Fruit fly (Drosophila melanogaster) whole organism, prepupa: ENCODE results near the gene CG4101.

Experiments
- CG10669 ChIP-seq: fragments of 200-800 bp; sonication (Bioruptor generic); optimal IDR thresholded peaks from 3 replicates; lab custom pipeline; 2018; ENCODE audit warnings: missing biosample characterization, mild to moderate bottlenecking, missing genetic modification characterization, moderate library complexity
- CG11902 ChIP-seq: fragments of 200-800 bp; sonication (Bioruptor generic); optimal IDR thresholded peaks from 3 replicates; lab custom pipeline; 2016; ENCODE audit warnings: missing biosample characterization, missing genetic modification characterization
- CG15336 ChIP-seq: fragments of 200-800 bp; sonication (Bioruptor generic); IDR thresholded peaks from 2 replicates; pipeline ENCODE4 v1.3.6; 2022; ENCODE audit warnings: missing biosample characterization, missing genetic modification characterization
- CG1621 ChIP-seq: fragments of 200-800 bp; sonication (Bioruptor generic); optimal IDR thresholded peaks from 3 replicates; lab custom pipeline; 2018; ENCODE audit warnings: missing biosample characterization, mild to moderate bottlenecking, missing genetic modification characterization
- CG3032 ChIP-seq: fragments of 200-800 bp; optimal IDR thresholded peaks from 2 replicates; lab custom pipeline; 2019; ENCODE audit warnings: missing biosample characterization, mild to moderate bottlenecking, missing genetic modification characterization, moderate library complexity
- CG31627 ChIP-seq: fragments of 200-800 bp; sonication (Bioruptor generic); optimal IDR thresholded peaks from 3 replicates; lab custom pipeline; 2016; ENCODE audit warnings: missing biosample characterization, missing genetic modification characterization
- CG3919 ChIP-seq: fragments of 200-800 bp; sonication (Bioruptor generic); optimal IDR thresholded peaks from 3 replicates; lab custom pipeline; 2016; ENCODE audit warnings: missing biosample characterization, missing genetic modification characterization
- CG4318 ChIP-seq: fragments of 200-800 bp; sonication (Bioruptor generic); optimal IDR thresholded peaks from 3 replicates; lab custom pipeline; 2017; ENCODE audit warnings: missing biosample characterization, mild to moderate bottlenecking, missing genetic modification characterization
- CG6163 ChIP-seq: fragments of 200-800 bp; sonication (Bioruptor generic); IDR thresholded peaks from 3 replicates; pipeline ENCODE4 v1.3.6; 2022; ENCODE audit warnings: missing biosample characterization, missing genetic modification characterization
- CG6792 ChIP-seq: fragments of 200-800 bp; sonication (Bioruptor generic); optimal IDR thresholded peaks from 3 replicates; lab custom pipeline; 2016; ENCODE audit warnings: missing biosample characterization, missing genetic modification characterization
- CG7368 ChIP-seq: fragments of 200-800 bp; sonication (Bioruptor generic); optimal IDR thresholded peaks from 3 replicates; lab custom pipeline; 2016; ENCODE audit warnings: missing biosample characterization, missing genetic modification characterization
- CG8119 ChIP-seq: fragments of 200-800 bp; sonication (Bioruptor generic); IDR thresholded peaks from 3 replicates; pipeline ENCODE4 v1.3.6; 2022; ENCODE audit warnings: missing biosample characterization, missing genetic modification characterization
- CG8319 ChIP-seq: fragments of 200-800 bp; sonication (Bioruptor generic); optimal IDR thresholded peaks from 3 replicates; lab custom pipeline; 2016; ENCODE audit warnings: missing biosample characterization, missing genetic modification characterization
- CG8632 ChIP-seq: fragments of 200-800 bp; sonication (Bioruptor generic); optimal IDR thresholded peaks from 3 replicates; lab custom pipeline; 2016; ENCODE audit warnings: missing biosample characterization, missing genetic modification characterization
- Eip75B ChIP-seq: fragments of 200-800 bp; sonication (Bioruptor generic); optimal IDR thresholded peaks from 3 replicates; lab custom pipeline; 2016; ENCODE audit warnings: missing biosample characterization, missing genetic modification characterization
- Eip78C ChIP-seq: fragments of 200-800 bp; sonication (Bioruptor generic); peaks from one replicate; lab custom pipeline; 2016; ENCODE audit warnings: missing biosample characterization, missing genetic modification characterization
- Eip93F ChIP-seq: fragments of 200-800 bp; sonication (Bioruptor generic); optimal IDR thresholded peaks from 2 replicates; lab custom pipeline; 2016; ENCODE audit warnings: missing biosample characterization, mild to moderate bottlenecking, missing genetic modification characterization
- Ets21C ChIP-seq: fragments of 200-800 bp; sonication (Bioruptor generic); optimal IDR thresholded peaks from 3 replicates; lab custom pipeline; 2016; ENCODE audit warnings: missing biosample characterization, missing genetic modification characterization
- Ets96B ChIP-seq: fragments of 200-800 bp; optimal IDR thresholded peaks from 2 replicates; lab custom pipeline; 2019; ENCODE audit warnings: missing biosample characterization, mild to moderate bottlenecking, missing genetic modification characterization, moderate library complexity
- Hr39 ChIP-seq: fragments of 200-800 bp; sonication (Bioruptor generic); optimal IDR thresholded peaks from 2 replicates; lab custom pipeline; 2016; ENCODE audit warnings: missing biosample characterization, missing genetic modification characterization
- Hr4 ChIP-seq: fragments of 200-800 bp; sonication (Bioruptor generic); optimal IDR thresholded peaks from 3 replicates; lab custom pipeline; 2016; ENCODE audit warnings: missing biosample characterization, missing genetic modification characterization
- OdsH ChIP-seq: fragments of 200-800 bp; sonication (Bioruptor generic); optimal IDR thresholded peaks from 3 replicates; lab custom pipeline; 2016; ENCODE audit warnings: missing biosample characterization, missing genetic modification characterization
- Sox102F ChIP-seq: fragments of 200-800 bp; sonication (Bioruptor generic); optimal IDR thresholded peaks from 2 replicates; lab custom pipeline; 2016; ENCODE audit warnings: missing biosample characterization, mild to moderate bottlenecking, missing genetic modification characterization
- Sox14 ChIP-seq: fragments of 200-800 bp; sonication (Bioruptor generic); optimal IDR thresholded peaks from 3 replicates; lab custom pipeline; 2016; ENCODE audit warnings: missing biosample characterization, missing genetic modification characterization
- achi ChIP-seq: fragments of 200-800 bp; sonication (Bioruptor generic); optimal IDR thresholded peaks from 3 replicates; lab custom pipeline; 2016; ENCODE audit warnings: missing biosample characterization, missing genetic modification characterization
- acj6 ChIP-seq: fragments of 200-800 bp; sonication (Bioruptor generic); optimal IDR thresholded peaks from 3 replicates; lab custom pipeline; 2016; ENCODE audit warnings: missing biosample characterization, missing genetic modification characterization
- cyc ChIP-seq: fragments of 200-800 bp; sonication (Bioruptor generic); optimal IDR thresholded peaks from 3 replicates; lab custom pipeline; 2016; ENCODE audit warnings: missing biosample characterization, missing genetic modification characterization
- dsx ChIP-seq: fragments of 200-800 bp; optimal IDR thresholded peaks from 3 replicates; lab custom pipeline; 2019; ENCODE audit warnings: missing biosample characterization, mild to moderate bottlenecking, missing genetic modification characterization, moderate library complexity; ENCODE audit not compliant: poor library complexity, severe bottlenecking
- eg ChIP-seq: fragments of 200-800 bp; sonication (Bioruptor generic); IDR thresholded peaks from 3 replicates; pipeline ENCODE4 v1.3.6; 2022; ENCODE audit warnings: missing biosample characterization, missing genetic modification characterization
- esn ChIP-seq: fragments of 200-800 bp; sonication (Bioruptor generic); optimal IDR thresholded peaks from 2 replicates; lab custom pipeline; 2016; ENCODE audit warnings: missing biosample characterization, mild to moderate bottlenecking, missing genetic modification characterization, moderate library complexity
- fd59A ChIP-seq: fragments of 200-800 bp; sonication (Bioruptor generic); optimal IDR thresholded peaks from 2 replicates; lab custom pipeline; 2017; ENCODE audit warnings: missing biosample characterization, mild to moderate bottlenecking, missing genetic modification characterization, missing genetic modification reagents
- fkh ChIP-seq: fragments of 200-800 bp; sonication (Bioruptor generic); optimal IDR thresholded peaks from 3 replicates; lab custom pipeline; 2017; ENCODE audit warnings: missing biosample characterization, mild to moderate bottlenecking, missing genetic modification characterization, moderate library complexity
- lz ChIP-seq: fragments of 200-800 bp; sonication (Bioruptor generic); optimal IDR thresholded peaks from 3 replicates; lab custom pipeline; 2016; ENCODE audit warnings: missing biosample characterization, missing genetic modification characterization
- salr ChIP-seq, 2 experiments: fragments of 200-800 bp; sonication (Bioruptor generic); optimal IDR thresholded peaks; 3 replicates each; lab custom pipeline; 2016 to 2018; ENCODE audit warnings: missing biosample characterization in 2 of 2, missing genetic modification characterization in 2 of 2, mild to moderate bottlenecking in 1 of 2
- ss ChIP-seq, 2 experiments: fragments of 200-800 bp; sonication (Bioruptor generic); optimal IDR thresholded peaks; 2 replicates in 1 of 2; 3 replicates in 1 of 2; lab custom pipeline; 2017 to 2018; ENCODE audit warnings: mild to moderate bottlenecking in 2 of 2, missing biosample characterization in 2 of 2, missing genetic modification characterization in 2 of 2, moderate library complexity in 1 of 2
- topi ChIP-seq: fragments of 200-800 bp; sonication (Bioruptor generic); optimal IDR thresholded peaks from 3 replicates; lab custom pipeline; 2016; ENCODE audit warnings: missing biosample characterization, missing genetic modification characterization

The CG4101 gene

dm6 chr3L:16587994-16588622, 24.2 kb upstream of the CG4101 start:
- TF ChIP-seq dsx (GFP tag; lab: Kevin White, UChicago) (peak; percentile 7), esn (GFP tag; lab: Kevin White, UChicago) (peak; percentile 66), Hr39 (GFP tag; lab: Kevin White, UChicago) (peak; percentile 49), CG7368 (GFP tag; lab: Kevin White, UChicago) (no peak), Eip75B (GFP tag; lab: Kevin White, UChicago) (peak; percentile 32), Sox102F (GFP tag; lab: Kevin White, UChicago) (no peak), CG8632 (peak; percentile 20), CG10669 (GFP tag; lab: Kevin White, UChicago) (no peak), CG3919 (GFP tag; lab: Kevin White, UChicago) (peak; percentile 59), ss (GFP tag; optimal IDR thresholded peaks at IDR 0.05; lab: Kevin White, UChicago) (no peak), CG15336 (GFP tag; lab: Robert Waterston, UW) (peak; percentile 43; the same call in 1 of the 2 replicates), CG1621 (tag; lab: Kevin White, UChicago) (peak; percentile 37), CG6163 (GFP tag; lab: Robert Waterston, UW) (peak; percentile 38; the same call in 1 of the 3 replicates), CG11902 (peak; percentile 21), Sox14 (GFP tag; lab: Kevin White, UChicago) (peak; percentile 64), Eip78C (peak; percentile 55), fkh (GFP tag; lab: Kevin White, UChicago) (peak; percentile 53), CG31627 (peak; percentile 61), eg (GFP tag; lab: Robert Waterston, UW) (peak; percentile 73), topi (GFP tag; lab: Kevin White, UChicago) (peak; percentile 42), CG3032 (tag; lab: Kevin White, UChicago) (peak; percentile 57), cyc (GFP tag; lab: Kevin White, UChicago) (peak; percentile 50), Ets21C (GFP tag; lab: Kevin White, UChicago) (peak; percentile 54), OdsH (GFP tag; lab: Kevin White, UChicago) (peak; percentile 55), Eip93F (GFP tag; lab: Kevin White, UChicago) (no peak), lz (peak; percentile 52), acj6 (GFP tag; lab: Kevin White, UChicago) (peak; percentile 30), Ets96B (tag; lab: Kevin White, UChicago) (peak; percentile 50), Hr4 (GFP tag; lab: Kevin White, UChicago) (no peak), CG8119 (GFP tag; lab: Robert Waterston, UW) (0 out of 3 replicates have a peak, but pooled peaks have one; percentile 54), CG6792 (GFP tag; lab: Kevin White, UChicago) (peak; percentile 10), achi (GFP tag; lab: Kevin White, UChicago) (no peak)

dm6 chr3L:16590860-16591259, 21.4 kb upstream of the CG4101 start, which contains the start of gene tra:
Gene tra (minus strand): TSS chr3L:16591050.
- TF ChIP-seq salr (GFP tag; optimal IDR thresholded peaks at IDR 0.05; lab: Kevin White, UChicago) = no peak
- peak; percentile 69 for TF ChIP-seq Eip78C
- TF ChIP-seq, all 60 proteins: peak for 1

DNA sequence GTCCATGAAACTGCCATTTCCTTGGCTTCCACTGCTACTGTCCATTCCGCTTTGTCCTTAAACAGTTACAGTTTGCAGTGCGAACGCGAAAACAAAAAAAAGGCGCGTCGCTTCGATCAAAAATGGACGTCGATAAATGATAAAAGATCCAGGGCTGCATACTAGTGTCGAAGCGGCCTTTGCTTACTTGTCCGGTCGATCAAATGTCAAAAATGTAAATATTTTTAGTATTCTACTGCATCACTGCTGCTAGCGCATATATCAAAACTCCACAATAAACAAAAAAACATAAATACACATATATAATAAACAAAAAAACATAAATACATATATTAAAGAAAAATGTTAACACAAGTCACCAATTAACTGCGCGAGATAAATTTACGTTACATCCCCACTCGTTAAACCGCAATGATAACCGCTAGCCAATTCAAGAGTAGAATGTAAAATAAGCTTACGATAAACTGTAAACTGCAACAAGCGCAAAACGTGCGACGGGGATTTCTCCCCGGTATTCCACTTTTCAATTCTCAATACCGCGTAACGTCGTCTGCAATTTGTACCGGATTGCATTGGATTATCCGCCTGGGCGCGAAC, 17.3 kb upstream of the CG4101 start, which contains the start of the genes spd-2 and Apl:
TSS of gene spd-2 (minus strand) at position 93 of the 597 bp plus-strand sequence.
TSS of gene Apl (plus strand) at position 260 of the 597 bp plus-strand sequence.
- TF ChIP-seq CG4318 (GFP tag; lab: Kevin White, UChicago) (no peak), OdsH (GFP tag; lab: Kevin White, UChicago) (no peak), CG8319 (GFP tag; lab: Kevin White, UChicago) (no peak), CG1621 (tag; lab: Kevin White, UChicago) (peak; percentile 12), Hr39 (GFP tag; lab: Kevin White, UChicago) (no peak), fd59A (no peak), cyc (GFP tag; lab: Kevin White, UChicago) (no peak)
